Fruit fly (Drosophila melanogaster) whole organism, wandering third instar larva: ENCODE measurements around the gene Dpy-30L2.

ENCODE experiments used
- Abd-B ChIP-seq: fragments of >200 bp; optimal IDR thresholded peaks from 2 replicates; lab custom pipeline; 2017; ENCODE audit warnings: missing biosample characterization, missing genetic modification characterization
- CG32264 ChIP-seq: fragments of 200-800 bp; sonication (Bioruptor generic); optimal IDR thresholded peaks from 2 replicates; lab custom pipeline; 2016; ENCODE audit warnings: missing biosample characterization, missing genetic modification characterization
- CrebA ChIP-seq: fragments of 200-800 bp; sonication (Bioruptor generic); optimal IDR thresholded peaks from 2 replicates; lab custom pipeline; 2016; ENCODE audit warnings: missing biosample characterization, mild to moderate bottlenecking, missing genetic modification characterization, borderline replicate concordance
- Dif ChIP-seq: fragments of 200-275, 200-300 bp; sonication (Bioruptor generic); optimal IDR thresholded peaks from 2 replicates; lab custom pipeline; 2018; ENCODE audit warnings: missing biosample characterization, missing genetic modification characterization; ENCODE audit not compliant: partially characterized antibody
- GATAd ChIP-seq: sonication (Bioruptor generic); optimal IDR thresholded peaks from 2 replicates; lab custom pipeline; 2016; ENCODE audit warnings: missing biosample characterization, missing genetic modification characterization
- HLH106 ChIP-seq: fragments of 200-800 bp; optimal IDR thresholded peaks from 3 replicates; lab custom pipeline; 2019; ENCODE audit warnings: missing biosample characterization, mild to moderate bottlenecking, missing genetic modification characterization, moderate library complexity
- Hr78 ChIP-seq: fragments of >200 bp; optimal IDR thresholded peaks from 2 replicates; lab custom pipeline; 2017; ENCODE audit warnings: missing biosample characterization, missing genetic modification characterization
- Hr83 ChIP-seq: fragments of 200-300 bp; sonication (Bioruptor generic); optimal IDR thresholded peaks from 2 replicates; lab custom pipeline; 2016; ENCODE audit warnings: missing biosample characterization, mild to moderate bottlenecking, missing genetic modification characterization, moderate library complexity; ENCODE audit not compliant: poor library complexity, severe bottlenecking
- Myc ChIP-seq: fragments of >200 bp; optimal IDR thresholded peaks from 2 replicates; lab custom pipeline; 2017
- N ChIP-seq: fragments of >200 bp; optimal IDR thresholded peaks from 2 replicates; lab custom pipeline; 2018; ENCODE audit warnings: missing biosample characterization, missing external identifiers, missing genetic modification characterization
- OdsH ChIP-seq: fragments of 200-800 bp; sonication (Bioruptor generic); optimal IDR thresholded peaks from 2 replicates; lab custom pipeline; 2016; ENCODE audit warnings: missing biosample characterization, mild to moderate bottlenecking, missing genetic modification characterization
- Rel ChIP-seq, 2 experiments: fragments of 200-800 bp; sonication (Bioruptor generic) in 1 of 2; optimal IDR thresholded peaks; 2 replicates in 1 of 2; 3 replicates in 1 of 2; lab custom pipeline; 2016 to 2019; ENCODE audit warnings: mild to moderate bottlenecking in 2 of 2, missing biosample characterization in 2 of 2, missing genetic modification characterization in 2 of 2, moderate library complexity in 1 of 2
- Sp1 ChIP-seq: fragments of 200-800 bp; sonication (Bioruptor generic); optimal IDR thresholded peaks from 3 replicates; lab custom pipeline; 2019; ENCODE audit warnings: missing biosample characterization, mild to moderate bottlenecking, missing genetic modification characterization, moderate library complexity
- Vsx2 ChIP-seq: fragments of 200-300, 225-300 bp; sonication (Bioruptor generic); optimal IDR thresholded peaks from 2 replicates; lab custom pipeline; 2018; ENCODE audit warnings: missing biosample characterization, missing genetic modification characterization; ENCODE audit not compliant: partially characterized antibody
- brk ChIP-seq: fragments of 200-800 bp; sonication (Bioruptor generic); optimal IDR thresholded peaks from 2 replicates; lab custom pipeline; 2016; ENCODE audit warnings: missing biosample characterization, mild to moderate bottlenecking, missing genetic modification characterization
- dl ChIP-seq, 2 experiments: fragments of 175-275, 200-275 bp in 1 of 2; fragments of 200-275 bp in 1 of 2; sonication (Bioruptor generic); optimal IDR thresholded peaks; lab custom pipeline; 2018; ENCODE audit warnings: mild to moderate bottlenecking in 2 of 2, missing biosample characterization in 2 of 2, missing genetic modification characterization in 2 of 2, moderate library complexity in 2 of 2; ENCODE audit not compliant: partially characterized antibody in 2 of 2, insufficient read depth in 1 of 2
- dmrt93B ChIP-seq: fragments of 200-800 bp; sonication (Bioruptor generic); optimal IDR thresholded peaks from 2 replicates; lab custom pipeline; 2018; ENCODE audit warnings: missing biosample characterization, mild to moderate bottlenecking, missing genetic modification characterization
- ey ChIP-seq: fragments of 200-800 bp; sonication (Bioruptor generic); optimal IDR thresholded peaks from 2 replicates; lab custom pipeline; 2016; ENCODE audit warnings: missing biosample characterization, missing genetic modification characterization
- foxo ChIP-seq, 2 experiments: fragments of 200-800 bp; sonication (Bioruptor generic); optimal IDR thresholded peaks; 2 replicates in 1 of 2; 3 replicates in 1 of 2; lab custom pipeline; 2016 to 2017; ENCODE audit warnings: missing biosample characterization in 2 of 2, missing genetic modification characterization in 2 of 2
- fru ChIP-seq: fragments of 200-800 bp; sonication (Bioruptor generic); optimal IDR thresholded peaks from 3 replicates; lab custom pipeline; 2016; ENCODE audit warnings: missing biosample characterization, mild to moderate bottlenecking, missing genetic modification characterization
- jim ChIP-seq: fragments of 175-275, 200-325 bp; sonication (Bioruptor generic); optimal IDR thresholded peaks from 2 replicates; lab custom pipeline; 2016; ENCODE audit warnings: missing biosample characterization, mild to moderate bottlenecking, missing genetic modification characterization
- lola ChIP-seq: fragments of >200 bp; optimal IDR thresholded peaks from 2 replicates; lab custom pipeline; 2017; ENCODE audit warnings: missing biosample characterization, missing genetic modification characterization
- pan ChIP-seq: fragments of >200 bp; optimal IDR thresholded peaks from 2 replicates; lab custom pipeline; 2017
- psq ChIP-seq: fragments of 200-800 bp; sonication (Bioruptor generic); optimal IDR thresholded peaks from 3 replicates; lab custom pipeline; 2017; ENCODE audit warnings: missing biosample characterization, mild to moderate bottlenecking, missing genetic modification characterization, moderate library complexity
- rgr ChIP-seq: fragments of 200-800 bp; sonication (Bioruptor generic); optimal IDR thresholded peaks from 3 replicates; lab custom pipeline; 2016; ENCODE audit warnings: missing biosample characterization, mild to moderate bottlenecking, missing genetic modification characterization
- sage ChIP-seq: fragments of 200-800 bp; sonication (Bioruptor generic); optimal IDR thresholded peaks from 2 replicates; lab custom pipeline; 2016; ENCODE audit warnings: missing biosample characterization, mild to moderate bottlenecking, missing genetic modification characterization
- sv ChIP-seq: fragments of 200-800 bp; sonication (Bioruptor generic); optimal IDR thresholded peaks from 3 replicates; lab custom pipeline; 2016; ENCODE audit warnings: missing biosample characterization, missing genetic modification characterization
- tai ChIP-seq: sonication (Bioruptor generic); optimal IDR thresholded peaks from 2 replicates; lab custom pipeline; 2016; ENCODE audit warnings: missing biosample characterization, missing genetic modification characterization
- usp ChIP-seq: fragments of >200 bp; optimal IDR thresholded peaks from 2 replicates; lab custom pipeline; 2017; ENCODE audit warnings: missing biosample characterization, missing genetic modification characterization
- woc ChIP-seq: sonication (Bioruptor generic); optimal IDR thresholded peaks from 2 replicates; lab custom pipeline; 2016; ENCODE audit warnings: missing biosample characterization, mild to moderate bottlenecking, missing genetic modification characterization

Gene Dpy-30L2

dm6 chr3L:4085867-4086266, 38.3 kb upstream of the Dpy-30L2 start:
- TF ChIP-seq psq (no peak), Hr83 (GFP tag; lab: Kevin White, UChicago) (no peak), Rel (GFP tag; optimal IDR thresholded peaks at IDR 0.05; lab: Kevin White, UChicago) (no peak), Rel (tag; optimal IDR thresholded peaks at IDR 0.05; lab: Kevin White, UChicago) (no peak), ey (GFP tag; lab: Kevin White, UChicago) (no peak), fru (GFP tag; lab: Kevin White, UChicago) (no peak), OdsH (no peak), Vsx2 (GFP tag; lab: Kevin White, UChicago) (no peak), Hr78 (GFP tag; lab: Kevin White, UChicago) (no peak), GATAd (GFP tag; lab: Kevin White, UChicago) (no peak), Abd-B (GFP tag; lab: Kevin White, UChicago) (no peak), Dif (GFP tag; lab: Kevin White, UChicago) (no peak), sv (GFP tag; lab: Kevin White, UChicago) (no peak), sage (GFP tag; lab: Kevin White, UChicago) (no peak), lola (GFP tag; lab: Kevin White, UChicago) (no peak), rgr (no peak), jim (GFP tag; lab: Kevin White, UChicago) (no peak)

dm6 chr3L:4083442-4083841, 35.9 kb upstream of the Dpy-30L2 start:
- no peak for TF ChIP-seq HLH106
- TF ChIP-seq sage (GFP tag; lab: Kevin White, UChicago), result no peak
- no peak for TF ChIP-seq jim (GFP tag; lab: Kevin White, UChicago)
- TF ChIP-seq Hr83 (GFP tag; lab: Kevin White, UChicago), result no peak
- no peak for TF ChIP-seq lola (GFP tag; lab: Kevin White, UChicago)
- no peak for TF ChIP-seq pan (lab: Kevin White, UChicago)
- TF ChIP-seq Rel (GFP tag; optimal IDR thresholded peaks at IDR 0.05; lab: Kevin White, UChicago), result no peak
- no peak for TF ChIP-seq Rel (tag; optimal IDR thresholded peaks at IDR 0.05; lab: Kevin White, UChicago)
- TF ChIP-seq brk (GFP tag; lab: Kevin White, UChicago), result no peak
- no peak for TF ChIP-seq rgr
- no peak for TF ChIP-seq dl (GFP tag; optimal IDR thresholded peaks at IDR 0.05; lab: Kevin White, UChicago; ENCODE audit: insufficient read depth in 1 of 2, partially characterized antibody in 2 of 2)
- no peak for TF ChIP-seq foxo (GFP tag; optimal IDR thresholded peaks at IDR 0.05; lab: Kevin White, UChicago)
- no peak for TF ChIP-seq Hr78 (GFP tag; lab: Kevin White, UChicago)
- TF ChIP-seq tai (GFP tag; lab: Kevin White, UChicago), result no peak
- TF ChIP-seq CrebA (GFP tag; lab: Kevin White, UChicago), result no peak
- TF ChIP-seq ey (GFP tag; lab: Kevin White, UChicago), result no peak

dm6 chr3L:4081243-4081642, 33.7 kb upstream of the Dpy-30L2 start:
- TF ChIP-seq dmrt93B (no peak), rgr (no peak), Vsx2 (GFP tag; lab: Kevin White, UChicago) (no peak), Hr83 (GFP tag; lab: Kevin White, UChicago) (no peak), HLH106 (no peak), psq (no peak), jim (GFP tag; lab: Kevin White, UChicago) (no peak), tai (GFP tag; lab: Kevin White, UChicago) (no peak), sv (GFP tag; lab: Kevin White, UChicago) (no peak), woc (GFP tag; lab: Kevin White, UChicago) (no peak), CrebA (GFP tag; lab: Kevin White, UChicago) (no peak), N (GFP tag; lab: Kevin White, UChicago) (no peak), Sp1 (GFP tag; lab: Kevin White, UChicago) (no peak)

dm6 chr3L:4080278-4080677, 32.7 kb upstream of the Dpy-30L2 start:
- no peak for TF ChIP-seq Myc
- no peak for TF ChIP-seq tai (GFP tag; lab: Kevin White, UChicago)

- TF ChIP-seq brk (GFP tag; lab: Kevin White, UChicago), result no peak
- TF ChIP-seq CrebA (GFP tag; lab: Kevin White, UChicago), result no peak
- no peak for TF ChIP-seq Dif (GFP tag; lab: Kevin White, UChicago)
- TF ChIP-seq ey (GFP tag; lab: Kevin White, UChicago), result no peak
- no peak for TF ChIP-seq psq
- TF ChIP-seq sv (GFP tag; lab: Kevin White, UChicago), result no peak
- TF ChIP-seq Myc, result no peak
- TF ChIP-seq Sp1 (GFP tag; lab: Kevin White, UChicago), result no peak
- TF ChIP-seq usp (GFP tag; lab: Kevin White, UChicago), result no peak
- TF ChIP-seq N (GFP tag; lab: Kevin White, UChicago), result no peak
- TF ChIP-seq CG32264 (GFP tag; lab: Kevin White, UChicago), result no peak
- no peak for TF ChIP-seq Hr78 (GFP tag; lab: Kevin White, UChicago)
- no peak for TF ChIP-seq fru (GFP tag; lab: Kevin White, UChicago)
- TF ChIP-seq GATAd (GFP tag; lab: Kevin White, UChicago), result no peak
- TF ChIP-seq HLH106, result no peak
These were observed 29.4 kb upstream of the Dpy-30L2 start for dm6 chr3L:4076907-4077306.
